Worm (Caenorhabditis elegans): Measurements from ENCODE around the gene Y54G2A.48.

Gene Y54G2A.48

DNA sequence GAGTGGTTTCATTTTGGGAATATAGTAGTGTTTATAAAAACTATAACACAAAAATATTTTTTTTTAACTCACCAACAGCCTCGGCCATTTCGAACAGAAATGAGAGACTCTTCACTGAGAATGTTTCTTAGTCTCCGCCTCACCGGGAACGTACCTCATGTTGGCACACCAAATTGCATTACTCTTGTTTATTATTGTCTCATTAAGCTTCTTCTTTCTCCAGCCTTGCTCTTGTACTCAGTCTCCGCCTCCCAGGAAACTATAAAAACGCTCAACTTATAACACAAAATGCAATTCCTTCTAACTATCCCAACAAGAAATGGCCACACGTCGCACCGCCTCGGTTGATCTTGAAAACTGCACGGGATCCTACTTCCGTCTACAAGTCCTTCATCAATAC, at the start of gene Y54G2A.48, which contains the start of gene pudl-1:
Gene Y54G2A.48 (minus strand): TSS at position 101 of the 400 bp plus-strand sequence.
Gene pudl-1 (plus strand): TSS at position 320 of the 400 bp plus-strand sequence.
- no peak for TF ChIP-seq tbx-2 (tag; optimal IDR thresholded peaks at IDR 0.05)
- no peak for TF ChIP-seq nhr-28 (tag; optimal IDR thresholded peaks at IDR 0.05)
- TF ChIP-seq ceh-16 (tag; optimal IDR thresholded peaks at IDR 0.05), result no peak
- no peak for TF ChIP-seq ama-1 (optimal IDR thresholded peaks at IDR 0.05)
- no peak for TF ChIP-seq lin-15B (tag; optimal IDR thresholded peaks at IDR 0.05)
- no peak for TF ChIP-seq daf-12 (tag; optimal IDR thresholded peaks at IDR 0.05)
- TF ChIP-seq jun-1 (tag; optimal IDR thresholded peaks at IDR 0.05), result no peak
- TF ChIP-seq pha-4 (tag; optimal IDR thresholded peaks at IDR 0.05), result no peak
- no peak for TF ChIP-seq egl-5 (tag; optimal IDR thresholded peaks at IDR 0.05)
- TF ChIP-seq fkh-2 (tag; optimal IDR thresholded peaks at IDR 0.05), result no peak
- no peak for TF ChIP-seq mdl-1 (tag; optimal IDR thresholded peaks at IDR 0.05)
- TF ChIP-seq nhr-43 (tag; optimal IDR thresholded peaks at IDR 0.05; ENCODE audit: poor library complexity, severe bottlenecking), result no peak
- no peak for TF ChIP-seq nhr-12 (tag; optimal IDR thresholded peaks at IDR 0.05)
- no peak for TF ChIP-seq ZK546.5 (tag; optimal IDR thresholded peaks at IDR 0.05)
- TF ChIP-seq ceh-9 (tag; optimal IDR thresholded peaks at IDR 0.05), result no peak
- TF ChIP-seq nhr-237 (tag; optimal IDR thresholded peaks at IDR 0.05), result no peak

DNA sequence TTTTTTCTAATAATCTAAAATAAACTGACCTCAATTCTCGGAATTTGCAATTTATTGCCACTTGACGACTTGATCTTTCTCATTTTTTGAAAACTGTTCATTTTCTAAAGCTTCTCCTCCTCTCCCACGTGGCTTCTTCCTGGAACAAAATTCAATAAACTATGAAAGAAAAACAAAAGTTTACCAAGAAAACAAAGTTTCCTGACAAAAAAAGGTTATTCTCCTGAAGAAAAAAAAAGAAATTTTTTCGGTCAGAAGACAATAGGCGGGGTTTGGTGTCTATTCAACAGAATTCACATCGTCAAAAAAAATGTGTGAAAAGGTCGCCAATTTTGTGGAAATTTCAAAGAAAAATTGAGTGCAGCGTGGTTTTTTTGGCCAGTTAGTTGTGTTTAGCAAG, 32.3 kb upstream of the Y54G2A.48 start, which contains the start of gene Y54G2A.16:
Gene Y54G2A.16 (minus strand): TSS at position 101 of the 400 bp plus-strand sequence.
- TF ChIP-seq nhr-12 (tag; optimal IDR thresholded peaks at IDR 0.05), result no peak
- TF ChIP-seq ZK546.5 (tag; optimal IDR thresholded peaks at IDR 0.05), result no peak
- TF ChIP-seq nhr-43 (tag; optimal IDR thresholded peaks at IDR 0.05; ENCODE audit: poor library complexity, severe bottlenecking), result no peak
- TF ChIP-seq fkh-10 (GFP tag; optimal IDR thresholded peaks at IDR 0.05), result no peak
- TF ChIP-seq pha-4 (tag; optimal IDR thresholded peaks at IDR 0.05), result no peak
- TF ChIP-seq ama-1 (optimal IDR thresholded peaks at IDR 0.05), result no peak
- TF ChIP-seq nhr-23 (tag; optimal IDR thresholded peaks at IDR 0.05), result no peak
- TF ChIP-seq elt-1 (tag; optimal IDR thresholded peaks at IDR 0.05), result no peak
- no peak for TF ChIP-seq ceh-9 (tag; optimal IDR thresholded peaks at IDR 0.05)
- no peak for TF ChIP-seq aly-2 (tag; optimal IDR thresholded peaks at IDR 0.05)
- TF ChIP-seq unc-62 (GFP tag; optimal IDR thresholded peaks at IDR 0.05), result no peak
- no peak for TF ChIP-seq snpc-4 (tag; optimal IDR thresholded peaks at IDR 0.05)
- TF ChIP-seq elt-2 (tag; optimal IDR thresholded peaks at IDR 0.05), result no peak
- no peak for TF ChIP-seq daf-12 (tag; optimal IDR thresholded peaks at IDR 0.05)
- no peak for TF ChIP-seq ztf-4 (tag; optimal IDR thresholded peaks at IDR 0.05)
- TF ChIP-seq tbx-2 (tag; optimal IDR thresholded peaks at IDR 0.05), result no peak
- TF ChIP-seq egl-27 (tag; optimal IDR thresholded peaks at IDR 0.05), result no peak
- no peak for TF ChIP-seq skn-1 (tag; optimal IDR thresholded peaks at IDR 0.05)
- TF ChIP-seq nhr-237 (tag; optimal IDR thresholded peaks at IDR 0.05), result no peak

DNA sequence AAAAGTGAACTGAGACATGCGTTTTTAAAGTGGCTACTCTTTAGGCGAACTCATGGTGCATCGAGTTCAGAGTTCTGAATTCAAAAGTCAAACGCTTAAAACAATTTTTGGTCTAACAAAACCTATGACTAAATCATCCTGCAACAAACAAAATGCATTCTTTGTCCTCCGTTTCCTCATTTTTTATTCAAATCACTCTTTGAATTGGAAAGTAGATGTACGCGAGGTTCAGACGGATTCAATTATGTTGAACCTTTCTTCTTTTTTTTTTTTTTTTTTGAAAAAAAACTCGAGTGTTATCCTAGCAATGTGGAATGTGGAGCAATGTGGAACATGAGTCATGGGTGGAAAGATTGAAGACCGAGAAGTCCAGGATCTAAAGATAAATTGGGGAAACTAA, 26.2 kb upstream of the Y54G2A.48 start:
- TF ChIP-seq nhr-67 (tag; optimal IDR thresholded peaks at IDR 0.05) (no peak), fkh-10 (GFP tag; optimal IDR thresholded peaks at IDR 0.05) (peak; percentile 83)

- TF ChIP-seq pqm-1 (tag; optimal IDR thresholded peaks at IDR 0.05) (peak; percentile 95), egl-5 (tag; optimal IDR thresholded peaks at IDR 0.05) (no peak), jun-1 (tag; optimal IDR thresholded peaks at IDR 0.05) (peak; percentile 12), elt-1 (tag; optimal IDR thresholded peaks at IDR 0.05) (no peak), nhr-25 (tag; optimal IDR thresholded peaks at IDR 0.05) (no peak), egl-27 (tag; optimal IDR thresholded peaks at IDR 0.05) (no peak), lin-39 (tag; optimal IDR thresholded peaks at IDR 0.05) (no peak), nhr-12 (tag; optimal IDR thresholded peaks at IDR 0.05) (no peak), mml-1 (tag; optimal IDR thresholded peaks at IDR 0.05) (no peak), elt-2 (tag; optimal IDR thresholded peaks at IDR 0.05) (peak; percentile 93), ztf-4 (tag; optimal IDR thresholded peaks at IDR 0.05) (no peak), fkh-2 (tag; optimal IDR thresholded peaks at IDR 0.05) (no peak), fos-1 (tag; optimal IDR thresholded peaks at IDR 0.05) (no peak)
Measured at ce11 chrIV:2855056-2855752, 22.7 kb upstream of the Y54G2A.48 start.

- peak; percentile 67 for TF ChIP-seq pqm-1 (tag; optimal IDR thresholded peaks at IDR 0.05)
- no peak for TF ChIP-seq pha-4 (tag; optimal IDR thresholded peaks at IDR 0.05)
- peak; percentile 83 for TF ChIP-seq elt-2 (tag; optimal IDR thresholded peaks at IDR 0.05)
Measured at ce11 chrIV:2854161-2854560, 21.7 kb upstream of the Y54G2A.48 start.

Measured in whole organism, L3 larva.